Worm (Caenorhabditis elegans) whole organism, L3 larva: ENCODE measurements around the gene irld-14.

Experiments
- fos-1 ChIP-seq: fragments of 150-350 bp; optimal IDR thresholded peaks from 2 replicates; lab custom pipeline; 2014; ENCODE audit warnings: missing biosample characterization, missing genetic modification characterization
- lin-39 ChIP-seq: fragments of 150-350 bp; optimal IDR thresholded peaks from 2 replicates; lab custom pipeline; 2018; ENCODE audit warnings: missing biosample characterization, missing genetic modification reagents, missing genetic modification characterization
- mdl-1 ChIP-seq: fragments of 150-350 bp; optimal IDR thresholded peaks from 2 replicates; lab custom pipeline; 2014; ENCODE audit warnings: missing biosample characterization, missing genetic modification characterization
- nhr-12 ChIP-seq: fragments of 150-350 bp; optimal IDR thresholded peaks from 2 replicates; lab custom pipeline; 2014; ENCODE audit warnings: missing biosample characterization, missing genetic modification characterization
- nhr-28 ChIP-seq: fragments of 150-350 bp; optimal IDR thresholded peaks from 2 replicates; lab custom pipeline; 2014; ENCODE audit warnings: missing biosample characterization, missing genetic modification characterization
- nhr-77 ChIP-seq: fragments of 150-350 bp; optimal IDR thresholded peaks from 2 replicates; lab custom pipeline; 2014; ENCODE audit warnings: missing biosample characterization, missing genetic modification characterization
- pqm-1 ChIP-seq: fragments of 150-350 bp; optimal IDR thresholded peaks from 2 replicates; lab custom pipeline; 2017; ENCODE audit warnings: missing biosample characterization, missing genetic modification characterization, inconsistent platforms
- unc-39 ChIP-seq: sonication (generic microtip); optimal IDR thresholded peaks from 4 replicates; lab custom pipeline; 2017; ENCODE audit warnings: missing biosample characterization, missing genetic modification characterization
- zag-1 ChIP-seq: fragments of 150-350 bp; optimal IDR thresholded peaks from 2 replicates; lab custom pipeline; 2014; ENCODE audit warnings: missing biosample characterization, missing genetic modification characterization

DNA sequence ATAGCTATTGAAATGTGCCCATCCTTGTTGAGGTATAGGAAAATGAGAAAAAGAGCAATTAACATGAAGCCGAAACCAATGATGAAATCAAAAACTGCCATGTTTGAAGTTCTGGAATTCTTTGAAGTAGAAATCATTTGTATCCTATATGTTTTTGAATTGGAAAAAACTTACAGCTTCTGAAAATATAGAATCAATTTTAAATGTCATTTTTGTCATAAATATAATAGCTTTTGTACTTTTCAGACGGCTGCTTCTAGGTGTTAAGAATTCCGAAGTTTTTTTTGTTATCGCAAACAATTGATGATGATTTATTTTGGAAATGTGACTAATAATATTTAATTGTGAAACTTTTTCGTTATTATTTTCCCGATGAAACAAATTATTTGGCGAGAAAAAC, 49.3 kb upstream of the irld-14 start, which contains the start of gene C30G7.4:
- no peak for TF ChIP-seq nhr-12 (tag; lab: Kevin White, UChicago)
- TF ChIP-seq nhr-77 (tag; lab: Kevin White, UChicago), result no peak
- TF ChIP-seq fos-1 (tag; lab: Kevin White, UChicago), result no peak
- TF ChIP-seq lin-39 (tag; lab: Kevin White, UChicago), result no peak
- no peak for TF ChIP-seq zag-1 (tag; lab: Kevin White, UChicago)
- TF ChIP-seq mdl-1 (tag; lab: Kevin White, UChicago), result no peak
- TF ChIP-seq unc-39 (tag; lab: Kevin White, UChicago), result no peak
- TF ChIP-seq pqm-1 (tag; lab: Kevin White, UChicago), result no peak
- TF ChIP-seq nhr-28 (tag; lab: Kevin White, UChicago), result no peak
